Worm (Caenorhabditis elegans): ENCODE data around the gene msp-10.

msp-10 gene

ce11 chrIV:9810633-9811032, 26.8 kb upstream of the msp-10 start, which contains the start of gene dct-15:
Gene dct-15 (minus strand): TSS chrIV:9810733.
- TF ChIP-seq fos-1 (tag; optimal IDR thresholded peaks at IDR 0.05), result no peak
- TF ChIP-seq ceh-16 (tag; optimal IDR thresholded peaks at IDR 0.05), result no peak
- no peak for TF ChIP-seq elt-2 (tag; optimal IDR thresholded peaks at IDR 0.05)
- no peak for TF ChIP-seq mml-1 (tag; optimal IDR thresholded peaks at IDR 0.05)
- no peak for TF ChIP-seq fkh-2 (tag; optimal IDR thresholded peaks at IDR 0.05)
- TF ChIP-seq elt-3 (tag; optimal IDR thresholded peaks at IDR 0.05), result no peak
- TF ChIP-seq jun-1 (tag; optimal IDR thresholded peaks at IDR 0.05), result no peak
- TF ChIP-seq fkh-10 (GFP tag; optimal IDR thresholded peaks at IDR 0.05), result no peak
- no peak for TF ChIP-seq nhr-11 (tag; optimal IDR thresholded peaks at IDR 0.05)
- TF ChIP-seq ceh-28 (tag; optimal IDR thresholded peaks at IDR 0.05), result no peak
- no peak for TF ChIP-seq ZK546.5 (tag; optimal IDR thresholded peaks at IDR 0.05)
- TF ChIP-seq eor-1 (tag; optimal IDR thresholded peaks at IDR 0.05), result no peak
- no peak for TF ChIP-seq mdl-1 (tag; optimal IDR thresholded peaks at IDR 0.05)
- no peak for TF ChIP-seq nhr-28 (tag; optimal IDR thresholded peaks at IDR 0.05)
- no peak for TF ChIP-seq nhr-77 (tag; optimal IDR thresholded peaks at IDR 0.05)

DNA sequence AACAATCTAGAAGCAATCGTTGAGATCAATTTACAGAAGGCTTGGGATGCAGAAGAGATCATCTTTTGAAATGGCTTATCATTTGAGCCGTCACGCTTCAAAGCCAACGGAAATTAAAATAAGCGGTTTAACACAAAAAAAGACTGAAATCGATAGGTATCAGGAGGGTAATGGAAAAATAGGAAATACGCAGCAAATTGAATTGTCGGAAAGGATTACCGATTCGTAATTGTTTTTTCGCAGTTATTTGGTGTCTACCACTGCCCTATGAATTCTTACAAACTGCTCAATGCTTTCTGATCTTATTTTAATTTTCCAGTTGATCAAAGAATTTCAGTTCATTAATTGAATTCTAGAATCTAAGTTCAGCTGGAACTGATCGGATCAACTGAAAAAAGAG, 26.0 kb upstream of the msp-10 start:
- TF ChIP-seq elt-3 (tag; optimal IDR thresholded peaks at IDR 0.05), result no peak
- TF ChIP-seq nfya-1 (tag; optimal IDR thresholded peaks at IDR 0.05; ENCODE audit: insufficient read depth), result no peak
- no peak for TF ChIP-seq lin-39 (tag; optimal IDR thresholded peaks at IDR 0.05)
- no peak for TF ChIP-seq fkh-10 (GFP tag; optimal IDR thresholded peaks at IDR 0.05)
- no peak for TF ChIP-seq nhr-237 (tag; optimal IDR thresholded peaks at IDR 0.05)
- no peak for TF ChIP-seq daf-12 (tag; optimal IDR thresholded peaks at IDR 0.05)
- no peak for TF ChIP-seq ztf-11 (tag; optimal IDR thresholded peaks at IDR 0.05)
- TF ChIP-seq fos-1 (tag; optimal IDR thresholded peaks at IDR 0.05), result no peak
- TF ChIP-seq nhr-28 (tag; optimal IDR thresholded peaks at IDR 0.05), result no peak
- no peak for TF ChIP-seq egl-5 (tag; optimal IDR thresholded peaks at IDR 0.05)
- TF ChIP-seq jun-1 (tag; optimal IDR thresholded peaks at IDR 0.05), result no peak
- TF ChIP-seq aly-2 (tag; optimal IDR thresholded peaks at IDR 0.05), result no peak
- no peak for TF ChIP-seq R02D3.7 (tag; optimal IDR thresholded peaks at IDR 0.05)
- no peak for TF ChIP-seq nhr-43 (tag; optimal IDR thresholded peaks at IDR 0.05; ENCODE audit: poor library complexity, severe bottlenecking)
- TF ChIP-seq lsy-12 (tag; optimal IDR thresholded peaks at IDR 0.05), result no peak
- no peak for TF ChIP-seq eor-1 (tag; optimal IDR thresholded peaks at IDR 0.05)
- TF ChIP-seq ceh-82 (tag; optimal IDR thresholded peaks at IDR 0.05), result no peak
- no peak for TF ChIP-seq nhr-67 (tag; optimal IDR thresholded peaks at IDR 0.05)
- no peak for TF ChIP-seq pqm-1 (tag; optimal IDR thresholded peaks at IDR 0.05)

DNA sequence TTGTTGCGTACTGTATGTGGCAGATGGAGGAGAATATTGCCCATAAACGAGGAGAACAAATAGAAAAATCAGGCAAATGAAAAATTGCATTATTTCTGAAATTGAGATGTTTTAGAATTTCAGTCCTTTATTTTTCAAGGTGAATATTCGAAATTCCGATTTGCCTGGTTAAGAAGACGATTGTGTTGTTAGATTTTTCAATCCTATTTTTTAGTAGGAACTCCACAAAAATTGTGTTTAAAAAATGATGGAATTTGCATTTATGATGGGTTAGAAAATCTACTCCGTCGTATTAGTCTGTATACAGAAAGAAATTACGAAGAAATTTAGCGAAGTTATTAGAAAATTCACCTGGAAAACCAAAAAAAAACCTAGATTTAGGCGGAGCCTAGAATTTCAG, 22.0 kb upstream of the msp-10 start, which contains the start of gene egl-20:
TSS of gene egl-20 (minus strand) at position 101 of the 400 bp plus-strand sequence.
- TF ChIP-seq ceh-9 (tag; optimal IDR thresholded peaks at IDR 0.05) (no peak), ama-1 (optimal IDR thresholded peaks at IDR 0.05) (no peak), ztf-4 (tag; optimal IDR thresholded peaks at IDR 0.05) (no peak), R02D3.7 (tag; optimal IDR thresholded peaks at IDR 0.05) (no peak), nhr-67 (tag; optimal IDR thresholded peaks at IDR 0.05) (no peak), fkh-10 (GFP tag; optimal IDR thresholded peaks at IDR 0.05) (no peak), fos-1 (tag; optimal IDR thresholded peaks at IDR 0.05) (no peak), nhr-25 (tag; optimal IDR thresholded peaks at IDR 0.05) (no peak), lin-39 (tag; optimal IDR thresholded peaks at IDR 0.05) (no peak), sea-2 (GFP tag; optimal IDR thresholded peaks at IDR 0.05) (no peak), lin-15B (tag; optimal IDR thresholded peaks at IDR 0.05) (no peak), egl-27 (tag; optimal IDR thresholded peaks at IDR 0.05) (no peak), daf-12 (tag; optimal IDR thresholded peaks at IDR 0.05) (no peak), lsy-12 (tag; optimal IDR thresholded peaks at IDR 0.05) (no peak), unc-62 (GFP tag; optimal IDR thresholded peaks at IDR 0.05) (no peak)

- TF ChIP-seq nfya-1 (tag; optimal IDR thresholded peaks at IDR 0.05; ENCODE audit: insufficient read depth) (no peak), nhr-23 (tag; optimal IDR thresholded peaks at IDR 0.05) (peak; percentile 40), nhr-11 (tag; optimal IDR thresholded peaks at IDR 0.05) (no peak)
Measured at ce11 chrIV:9821621-9822020, 15.8 kb upstream of the msp-10 start, which contains the start of gene col-123. Gene col-123 (plus strand): TSS chrIV:9821921.
